Fruit fly (Drosophila melanogaster) Kc167 (cell line): ENCODE results near the gene eca.
"Not testable (repeated sequence)": the region's sequence is repeated elsewhere in the genome, so short reads cannot be mapped to it uniquely, and the experiment has no call there.

Experiments used
- Myc ChIP-seq: fragments of >200 bp; optimal IDR thresholded peaks from 2 replicates; lab custom pipeline; 2017; ENCODE audit warnings: missing external identifiers
- Sin3A ChIP-seq: fragments of >200 bp; optimal IDR thresholded peaks from 2 replicates; lab custom pipeline; 2018; ENCODE audit warnings: missing external identifiers
- h ChIP-seq: fragments of >200 bp; optimal IDR thresholded peaks from 3 replicates; lab custom pipeline; 2018; ENCODE audit warnings: missing external identifiers
- insv ChIP-seq: fragments of >200 bp; optimal IDR thresholded peaks from 3 replicates; lab custom pipeline; 2018; ENCODE audit warnings: missing external identifiers
- psq ChIP-seq: fragments of >200 bp; optimal IDR thresholded peaks from 2 replicates; lab custom pipeline; 2017; ENCODE audit warnings: missing external identifiers
- ttk ChIP-seq: sonication (Bioruptor generic); optimal IDR thresholded peaks from 2 replicates; lab custom pipeline; 2017; ENCODE audit warnings: missing external identifiers

eca gene

DNA sequence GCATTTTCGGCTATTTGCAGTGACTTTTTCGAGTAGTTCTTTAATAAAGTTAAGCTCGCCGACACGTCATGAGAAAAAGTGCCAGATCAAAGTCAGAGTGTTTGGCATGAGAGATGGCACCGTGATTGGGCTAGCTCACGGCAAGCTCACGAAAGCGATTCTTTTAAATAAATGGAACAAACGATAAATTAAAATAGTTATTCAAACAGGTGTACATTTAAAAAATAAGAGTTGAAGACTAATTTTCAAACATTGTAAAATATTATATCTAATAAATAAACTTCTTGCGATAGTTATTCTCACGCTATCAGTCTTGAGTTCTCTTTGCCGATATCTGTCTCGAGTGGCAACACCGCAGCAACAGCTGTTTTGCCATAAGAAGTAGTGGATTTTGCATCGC lies at the start of gene eca, which contains the start of gene CG18542:
eca (minus strand) TSS at position 101 of the 400 bp plus-strand sequence.
CG18542 (plus strand) TSS at position 385 of the 400 bp plus-strand sequence.
- TF ChIP-seq h (lab: Kevin White, UChicago); psq (lab: Kevin White, UChicago); ttk: not testable (repeated sequence)

DNA sequence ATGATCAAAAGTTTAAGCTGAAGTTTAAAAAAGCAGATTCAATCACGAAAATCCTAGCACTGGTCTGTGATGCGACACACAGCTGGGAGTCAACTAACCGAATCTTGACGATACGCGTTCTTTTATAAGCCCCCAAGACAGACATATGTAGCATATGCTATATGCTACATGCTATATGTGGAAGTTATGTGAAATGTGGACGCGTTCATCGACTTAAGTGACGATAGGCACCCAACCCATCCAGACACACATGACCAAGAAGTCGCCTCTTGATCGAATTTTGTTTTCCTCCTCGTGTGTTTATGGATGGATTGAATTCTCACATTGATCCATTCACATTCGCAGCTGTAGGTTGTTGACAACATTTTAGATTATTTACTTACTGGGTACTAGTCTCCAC lies 47.9 kb upstream of the eca start, which contains the start of gene alphaTub85E:
alphaTub85E (minus strand) TSS at position 101 of the 400 bp plus-strand sequence.
- TF ChIP-seq psq (lab: Kevin White, UChicago) (no peak), insv (lab: Kevin White, UChicago) (no peak), Sin3A (lab: Kevin White, UChicago) (no peak), ttk (no peak), Myc (lab: Kevin White, UChicago) (no peak), h (lab: Kevin White, UChicago) (no peak)

DNA sequence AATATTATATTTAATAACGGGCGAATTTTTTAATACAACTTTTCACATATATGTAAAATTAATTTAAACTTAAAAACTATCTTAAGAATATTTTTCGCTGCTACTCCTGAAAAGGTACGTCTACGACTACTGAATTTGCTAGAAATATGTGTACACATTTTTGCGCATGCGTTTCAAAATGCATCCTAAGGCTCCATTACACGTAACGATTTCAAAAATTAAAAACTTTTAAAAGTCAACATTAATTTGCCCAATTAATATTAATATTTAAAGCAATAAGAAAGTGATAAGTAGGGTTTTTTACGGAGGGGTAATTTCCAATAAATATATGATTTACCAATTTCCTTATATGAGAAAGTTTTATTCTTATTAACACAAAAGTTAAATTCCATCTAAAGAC lies 45.5 kb upstream of the eca start, which contains the start of gene FoxP:
FoxP (minus strand) TSS at position 89 of the 400 bp plus-strand sequence.
- TF ChIP-seq h (lab: Kevin White, UChicago) = no peak
- no peak for TF ChIP-seq Sin3A (lab: Kevin White, UChicago)
- TF ChIP-seq insv (lab: Kevin White, UChicago) = no peak
- no peak for TF ChIP-seq Myc (lab: Kevin White, UChicago)
- TF ChIP-seq ttk = no peak
- TF ChIP-seq psq (lab: Kevin White, UChicago) = no peak

DNA sequence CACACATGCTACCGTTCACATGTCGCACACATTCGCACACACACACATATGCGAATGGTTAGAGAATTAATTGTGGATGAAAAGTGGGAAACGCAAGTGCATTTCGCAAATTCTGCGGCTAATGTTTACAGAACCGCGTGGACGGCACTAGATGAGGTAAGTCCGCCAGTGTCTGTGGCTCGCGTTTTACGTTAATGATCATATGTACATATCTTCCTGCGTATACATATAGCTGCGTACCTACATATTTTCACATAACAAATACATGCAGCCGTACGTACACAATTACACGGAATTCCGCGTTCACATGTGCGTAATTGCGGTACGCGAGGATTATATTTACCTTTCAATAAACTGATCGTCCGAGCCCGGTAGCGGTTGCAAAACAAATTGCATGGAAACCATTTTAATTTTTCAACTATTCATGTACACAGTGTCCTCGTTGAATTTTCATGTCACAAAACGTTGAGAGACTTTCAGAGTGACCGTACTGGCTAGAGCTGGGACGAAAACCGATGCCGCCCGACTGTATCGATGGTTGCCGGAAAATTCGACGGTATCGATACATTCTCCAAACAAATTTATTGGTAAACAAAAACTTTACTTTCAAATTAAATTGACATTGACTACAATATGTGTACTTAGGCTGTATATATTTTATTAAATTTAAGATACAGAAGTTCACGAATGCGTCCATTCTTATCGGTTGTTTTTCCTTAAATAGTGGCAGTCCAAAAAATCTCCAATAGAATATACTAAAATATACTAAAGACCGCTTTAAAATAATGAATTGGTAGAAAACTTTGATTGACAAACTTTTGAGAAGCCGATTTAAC lies 40.1 kb upstream of the eca start, which contains the start of gene hyd:
hyd (minus strand) TSS at position 495 of the 836 bp plus-strand sequence.
- no peak for TF ChIP-seq psq (lab: Kevin White, UChicago)
- no peak for TF ChIP-seq insv (lab: Kevin White, UChicago)
- no peak for TF ChIP-seq h (lab: Kevin White, UChicago)
- no peak for TF ChIP-seq Sin3A (lab: Kevin White, UChicago)
- TF ChIP-seq ttk = no peak
- no peak for TF ChIP-seq Myc (lab: Kevin White, UChicago)

DNA sequence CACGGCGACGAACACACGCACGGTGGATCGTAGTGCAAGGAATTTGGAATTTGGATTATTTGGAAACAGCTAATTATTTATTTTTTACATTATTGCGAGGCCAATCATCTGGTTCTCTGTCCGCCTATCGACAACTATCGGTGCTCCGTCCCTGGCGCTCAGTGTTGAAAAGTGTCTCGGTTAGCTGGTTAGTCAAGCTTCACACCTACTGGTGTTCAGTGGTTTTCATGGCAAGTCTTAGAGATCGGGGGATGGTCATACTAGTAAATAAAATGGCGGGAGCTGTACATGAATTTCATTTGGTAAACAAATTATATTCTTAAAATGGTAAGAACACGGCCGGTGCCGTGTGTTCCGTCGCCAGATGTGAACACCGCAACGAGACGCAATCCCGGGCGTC lies 25.6 kb upstream of the eca start, which contains the start of the genes trbd and dmt:
trbd (minus strand) TSS at position 152 of the 400 bp plus-strand sequence.
dmt (plus strand) TSS at position 257 of the 400 bp plus-strand sequence.
- no peak for TF ChIP-seq h (lab: Kevin White, UChicago)
- no peak for TF ChIP-seq insv (lab: Kevin White, UChicago)
- no peak for TF ChIP-seq ttk

DNA sequence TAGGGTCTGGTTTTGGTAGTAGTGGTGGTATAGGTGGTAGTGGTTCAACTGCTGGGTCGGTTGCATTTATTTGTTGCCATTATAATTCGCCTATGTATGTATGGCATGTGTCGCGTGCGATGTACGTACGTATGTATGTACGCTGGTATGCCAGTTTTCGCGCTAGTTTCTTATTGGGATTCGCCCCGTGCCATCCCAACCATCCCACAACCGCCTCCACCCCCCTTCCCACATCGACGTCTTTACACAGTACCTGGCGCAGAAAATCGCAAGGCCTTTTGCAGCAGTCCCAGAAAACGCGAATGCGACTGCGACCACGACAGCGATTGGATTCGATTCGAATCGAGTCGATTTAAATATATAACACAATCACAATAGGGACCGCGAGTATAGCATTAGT lies 25.0 kb upstream of the eca start:
- no peak for TF ChIP-seq insv (lab: Kevin White, UChicago)
- no peak for TF ChIP-seq Myc (lab: Kevin White, UChicago)
- TF ChIP-seq psq (lab: Kevin White, UChicago) = no peak
- no peak for TF ChIP-seq ttk
- TF ChIP-seq h (lab: Kevin White, UChicago) = no peak
- no peak for TF ChIP-seq Sin3A (lab: Kevin White, UChicago)

DNA sequence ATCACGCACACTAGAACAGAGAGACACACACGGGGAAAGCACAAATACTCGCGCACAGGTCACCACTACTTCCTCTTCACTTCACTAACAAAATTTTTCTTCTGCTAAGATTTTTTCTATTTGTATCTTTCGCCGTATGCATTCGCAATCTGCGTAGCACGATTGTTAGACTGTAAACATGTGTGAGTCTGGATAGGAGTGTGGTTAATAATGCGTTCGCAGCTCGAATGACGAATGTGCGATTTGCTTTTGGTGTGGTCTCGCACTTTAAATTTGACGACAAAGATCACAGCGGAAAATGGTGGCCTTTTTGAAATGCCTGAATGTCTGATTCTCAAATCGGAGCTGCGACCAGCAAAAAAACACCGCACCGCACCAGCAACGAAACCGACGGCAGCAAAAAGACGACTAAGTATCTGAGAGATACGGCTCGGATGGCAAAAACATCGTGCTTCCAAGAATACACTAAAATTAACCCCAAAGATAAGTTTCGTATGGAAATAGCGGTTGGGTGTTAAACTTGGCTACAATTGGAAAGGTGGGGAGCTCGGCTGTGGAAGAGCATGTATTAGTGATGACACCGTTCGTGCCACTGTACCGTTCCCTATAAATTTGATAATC lies 19.8 kb upstream of the eca start, which contains the start of gene Unc-115a:
Unc-115a (minus strand) TSS at position 410 of the 621 bp plus-strand sequence.
- no peak for TF ChIP-seq ttk
- TF ChIP-seq Sin3A (lab: Kevin White, UChicago) = no peak
- no peak for TF ChIP-seq Myc (lab: Kevin White, UChicago)
- TF ChIP-seq h (lab: Kevin White, UChicago) = no peak
- no peak for TF ChIP-seq insv (lab: Kevin White, UChicago)
- no peak for TF ChIP-seq psq (lab: Kevin White, UChicago)

DNA sequence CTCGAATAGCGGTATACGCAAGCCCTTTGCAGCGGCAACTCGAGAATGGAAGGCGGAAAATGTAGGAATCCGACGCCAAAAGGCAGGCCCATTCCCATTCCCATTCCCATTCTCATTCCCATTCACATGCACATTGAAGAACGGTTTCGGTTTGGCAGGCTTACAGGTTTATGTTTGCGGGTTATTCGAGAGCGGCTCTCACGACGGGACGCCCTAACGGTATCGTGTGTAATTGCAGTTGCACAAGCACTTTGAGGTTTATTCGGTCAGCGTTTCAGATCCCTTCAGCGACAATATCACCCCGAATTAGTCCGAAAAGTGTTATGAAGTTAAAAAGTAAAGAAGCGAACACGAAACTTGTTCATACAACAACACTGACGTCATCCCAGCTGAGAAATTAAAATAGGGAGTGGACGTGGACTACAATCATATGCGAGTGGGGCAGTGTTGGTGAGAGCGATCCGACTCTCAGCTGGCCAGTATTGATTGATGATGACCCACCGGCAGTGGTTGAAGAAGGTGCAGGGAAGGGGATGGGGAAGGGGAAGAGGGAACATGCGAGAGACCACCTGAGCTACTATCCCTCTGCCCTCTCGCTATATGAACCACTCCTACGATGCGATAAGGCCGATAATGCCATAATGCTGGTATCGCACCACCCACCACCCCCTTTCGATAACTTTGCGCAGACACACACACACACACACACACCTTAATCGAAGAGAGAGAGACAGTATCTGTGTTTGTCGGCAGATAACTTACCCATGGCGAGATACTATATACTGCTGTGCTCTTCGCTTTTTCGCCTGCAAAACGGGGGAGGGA lies 19.1 kb upstream of the eca start:
- TF ChIP-seq ttk = no peak
- TF ChIP-seq h (lab: Kevin White, UChicago) = no peak
- TF ChIP-seq Sin3A (lab: Kevin White, UChicago) = no peak
- TF ChIP-seq insv (lab: Kevin White, UChicago) = no peak
- no peak for TF ChIP-seq Myc (lab: Kevin White, UChicago)
- no peak for TF ChIP-seq psq (lab: Kevin White, UChicago)

DNA sequence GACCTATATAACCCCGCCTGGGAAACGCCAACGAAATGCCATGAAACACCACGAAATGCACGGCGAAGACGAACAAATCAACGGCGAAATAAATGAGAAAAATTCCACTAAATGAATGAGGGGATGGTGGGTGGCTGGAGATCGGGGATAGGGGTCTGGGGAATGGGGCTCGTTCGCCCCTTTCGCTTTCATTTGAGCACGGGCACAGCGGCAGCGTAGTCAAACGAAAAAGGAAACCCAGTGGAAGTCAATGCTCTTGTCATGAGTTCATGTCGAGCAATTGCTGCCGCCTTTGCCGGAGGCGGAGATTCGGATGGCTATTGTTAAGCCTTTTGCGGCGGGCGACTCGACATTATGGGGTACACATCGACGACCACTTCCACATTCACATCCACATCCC lies 18.0 kb upstream of the eca start:
- no peak for TF ChIP-seq Myc (lab: Kevin White, UChicago)
- no peak for TF ChIP-seq Sin3A (lab: Kevin White, UChicago)
- no peak for TF ChIP-seq ttk
- TF ChIP-seq h (lab: Kevin White, UChicago) = no peak

DNA sequence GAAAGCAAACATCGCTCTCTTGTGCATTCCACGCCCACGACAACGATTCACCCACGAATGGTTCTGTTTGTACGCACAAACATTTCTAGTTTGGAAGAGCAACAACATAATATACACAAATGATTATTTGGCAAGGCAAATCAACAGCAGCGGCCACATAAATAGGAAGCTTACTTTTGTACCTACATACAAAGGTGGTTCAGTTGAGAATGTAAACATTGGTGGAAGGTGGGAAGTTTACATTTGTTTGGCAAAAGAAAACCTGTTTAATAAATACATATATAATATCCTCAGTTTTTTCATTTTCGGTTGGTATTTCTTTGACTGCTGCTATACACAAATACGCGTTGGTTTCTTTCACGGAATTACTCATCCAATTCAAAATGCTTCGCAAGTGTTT lies 17.3 kb upstream of the eca start:
- TF ChIP-seq ttk = no peak

DNA sequence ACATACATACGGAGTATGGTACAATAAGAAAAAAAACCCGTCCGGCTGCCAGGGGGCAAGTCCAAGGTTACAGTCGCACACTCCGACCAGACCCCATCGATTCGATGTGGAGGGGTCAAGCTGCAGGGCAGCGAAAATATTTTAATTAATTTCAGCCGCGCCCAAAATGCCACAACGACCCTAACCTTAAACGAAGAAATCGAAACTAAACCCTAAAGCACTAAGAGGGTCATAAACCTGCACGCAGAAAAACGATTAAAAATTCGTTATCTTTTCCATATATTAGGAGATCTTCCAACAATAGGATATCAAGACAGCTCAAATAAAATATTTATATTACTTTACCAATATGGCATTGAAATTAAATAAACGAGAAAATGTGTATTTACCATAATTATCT lies 16.6 kb upstream of the eca start:
- no peak for TF ChIP-seq ttk
